Fruit fly (Drosophila melanogaster) whole organism, embryonic: ENCODE results near the gene FipoQ.

ENCODE experiments used
- B-H1 ChIP-seq: fragments of 200-800 bp; sonication (Bioruptor generic); IDR thresholded peaks from 3 replicates; pipeline ENCODE4 v1.3.6; 2022; ENCODE audit warnings: missing biosample characterization, missing genetic modification characterization
- Bdp1 ChIP-seq: fragments of 200-800 bp; sonication (Bioruptor generic); optimal IDR thresholded peaks from 3 replicates; lab custom pipeline; 2016; ENCODE audit warnings: missing biosample characterization, missing genetic modification characterization
- Blimp-1 ChIP-seq: fragments of 200-800 bp; sonication (Bioruptor generic); optimal IDR thresholded peaks from 3 replicates; lab custom pipeline; 2018; ENCODE audit warnings: missing biosample characterization, missing genetic modification characterization, mild to moderate bottlenecking, moderate library complexity, missing genetic modification reagents
- CG11560 ChIP-seq: fragments of 200-800 bp; sonication (Bioruptor generic); IDR thresholded peaks from 3 replicates; pipeline ENCODE4 v1.3.6; 2022; ENCODE audit warnings: missing biosample characterization, missing genetic modification characterization
- CG12219 ChIP-seq: fragments of 200-800 bp; sonication (Bioruptor generic); optimal IDR thresholded peaks from 3 replicates; lab custom pipeline; 2018; ENCODE audit warnings: missing biosample characterization, mild to moderate bottlenecking, missing genetic modification characterization
- CG12299 ChIP-seq: fragments of 200-800 bp; sonication (Bioruptor generic); optimal IDR thresholded peaks from 2 replicates; lab custom pipeline; 2018; ENCODE audit warnings: missing biosample characterization, mild to moderate bottlenecking, missing genetic modification characterization
- CG15479 ChIP-seq: fragments of 200-800 bp; sonication (Bioruptor generic); optimal IDR thresholded peaks from 3 replicates; lab custom pipeline; 2019; ENCODE audit warnings: missing biosample characterization, mild to moderate bottlenecking, missing genetic modification characterization, moderate library complexity
- CG15514 ChIP-seq: fragments of 200-800 bp; sonication (Bioruptor generic); optimal IDR thresholded peaks from 3 replicates; lab custom pipeline; 2017; ENCODE audit warnings: missing biosample characterization, missing genetic modification characterization, mild to moderate bottlenecking, moderate library complexity, missing genetic modification reagents
- CG1647 ChIP-seq: fragments of 200-800 bp; sonication (Bioruptor generic); optimal IDR thresholded peaks from 3 replicates; lab custom pipeline; 2016; ENCODE audit warnings: missing biosample characterization, missing genetic modification characterization
- CG18476 ChIP-seq: fragments of 200-800 bp; sonication (Bioruptor generic); optimal IDR thresholded peaks from 2 replicates; lab custom pipeline; 2016; ENCODE audit warnings: missing biosample characterization, mild to moderate bottlenecking, missing genetic modification characterization
- CG31441 ChIP-seq: fragments of 200-800 bp; sonication (Bioruptor generic); IDR thresholded peaks from 2 replicates; pipeline ENCODE4 v1.3.6; 2022; ENCODE audit warnings: missing biosample characterization, missing genetic modification characterization
- CG3163 ChIP-seq: fragments of 200-800 bp; sonication (Bioruptor generic); optimal IDR thresholded peaks from 3 replicates; lab custom pipeline; 2016; ENCODE audit warnings: missing biosample characterization, missing genetic modification characterization
- CG33213 ChIP-seq: fragments of 200-800 bp; sonication (Bioruptor generic); optimal IDR thresholded peaks from 3 replicates; lab custom pipeline; 2016; ENCODE audit warnings: missing biosample characterization, missing genetic modification characterization
- CG3726 ChIP-seq: fragments of 200-800 bp; sonication (Bioruptor generic); IDR thresholded peaks from 3 replicates; pipeline ENCODE4, ENCODE4 v1.3.6; 2022; ENCODE audit warnings: missing biosample characterization, missing genetic modification characterization
- CG5245 ChIP-seq: fragments of 200-800 bp; sonication (Bioruptor generic); optimal IDR thresholded peaks from 3 replicates; lab custom pipeline; 2016; ENCODE audit warnings: missing biosample characterization, missing genetic modification characterization
- CG7556 ChIP-seq: fragments of 200-800 bp; sonication (Bioruptor generic); optimal IDR thresholded peaks from 2 replicates; lab custom pipeline; 2017; ENCODE audit warnings: missing biosample characterization, mild to moderate bottlenecking, missing genetic modification characterization
- CG7745 ChIP-seq: fragments of 200-800 bp; sonication (Bioruptor generic); optimal IDR thresholded peaks from 2 replicates; lab custom pipeline; 2018; ENCODE audit warnings: missing biosample characterization, mild to moderate bottlenecking, missing genetic modification characterization, moderate library complexity
- CG8924 ChIP-seq: fragments of 200-800 bp; optimal IDR thresholded peaks from 3 replicates; lab custom pipeline; 2019; ENCODE audit warnings: missing biosample characterization, mild to moderate bottlenecking, missing genetic modification characterization, moderate library complexity
- CG9437 ChIP-seq: fragments of 200-800 bp; sonication (Bioruptor generic); optimal IDR thresholded peaks from 2 replicates; lab custom pipeline; 2018; ENCODE audit warnings: missing biosample characterization, mild to moderate bottlenecking, missing genetic modification characterization
- Camta ChIP-seq: fragments of 200-800 bp; sonication (Bioruptor generic); optimal IDR thresholded peaks from 2 replicates; lab custom pipeline; 2016; ENCODE audit warnings: missing biosample characterization, missing genetic modification characterization
- Doc2 ChIP-seq: fragments of 200-800 bp; sonication (Bioruptor generic); IDR thresholded peaks from 2 replicates; pipeline ENCODE4 v1.3.6; 2022; ENCODE audit warnings: missing biosample characterization, missing genetic modification characterization
- Gsc ChIP-seq: fragments of 200-800 bp; sonication (Bioruptor generic); IDR thresholded peaks from 2 replicates; pipeline ENCODE4 v1.3.6; 2022; ENCODE audit warnings: missing biosample characterization, missing genetic modification characterization
- H15 ChIP-seq: fragments of 200-800 bp; sonication (Bioruptor generic); IDR thresholded peaks from 3 replicates; pipeline ENCODE4 v1.3.6; 2022; ENCODE audit warnings: missing biosample characterization, missing genetic modification characterization
- Hr39 ChIP-seq: fragments of >200 bp; optimal IDR thresholded peaks from 2 replicates; lab custom pipeline; 2017
- Hr78 ChIP-seq, 2 experiments: fragments of 200-800 bp in 1 of 2; fragments of >200 bp in 1 of 2; sonication (Bioruptor generic) in 1 of 2; optimal IDR thresholded peaks; 2 replicates each; lab custom pipeline; 2017 to 2019; ENCODE audit warnings: missing biosample characterization in 2 of 2, missing genetic modification characterization in 2 of 2, mild to moderate bottlenecking in 1 of 2, moderate library complexity in 1 of 2
- Jarid2 ChIP-seq: fragments of 200-800 bp; sonication (Bioruptor generic); optimal IDR thresholded peaks from 3 replicates; lab custom pipeline; 2017; ENCODE audit warnings: mild to moderate bottlenecking, missing biosample characterization, missing genetic modification reagents, missing genetic modification characterization
- MBD-R2 ChIP-seq: fragments of 200-800 bp; sonication (Bioruptor generic); IDR thresholded peaks from 2 replicates; pipeline ENCODE4 v1.3.6; 2022; ENCODE audit warnings: missing biosample characterization, missing genetic modification characterization
- Med ChIP-seq: fragments of 200-800 bp; sonication (Bioruptor generic); peaks from one replicate; lab custom pipeline; 2016; ENCODE audit warnings: missing biosample characterization, missing genetic modification characterization, mild to moderate bottlenecking, inconsistent platforms, moderate library complexity
- Optix ChIP-seq: fragments of 200-800 bp; sonication (Bioruptor generic); IDR thresholded peaks from 3 replicates; pipeline ENCODE4 v1.3.6; 2022; ENCODE audit warnings: missing biosample characterization, missing genetic modification characterization
- Sox100B ChIP-seq: fragments of 200-800 bp; sonication (Bioruptor generic); optimal IDR thresholded peaks from 3 replicates; lab custom pipeline; 2018; ENCODE audit warnings: missing biosample characterization, mild to moderate bottlenecking, missing genetic modification characterization
- Taf1 ChIP-seq: fragments of 200-800 bp; sonication (Bioruptor generic); IDR thresholded peaks from 2 replicates; pipeline ENCODE4 v1.3.6; 2022; ENCODE audit warnings: missing biosample characterization, missing genetic modification characterization
- Tbp ChIP-seq: fragments of >200 bp; optimal IDR thresholded peaks from 2 replicates; lab custom pipeline; 2018; ENCODE audit warnings: missing biosample characterization, missing genetic modification characterization
- Xrp1 ChIP-seq: fragments of 200-800 bp; sonication (Bioruptor generic); IDR thresholded peaks from 2 replicates; pipeline ENCODE4 v1.3.6; 2022; ENCODE audit warnings: missing biosample characterization, missing genetic modification characterization
- az2 ChIP-seq: fragments of 200-800 bp; sonication (Bioruptor generic); optimal IDR thresholded peaks from 3 replicates; lab custom pipeline; 2016; ENCODE audit warnings: missing biosample characterization, missing genetic modification characterization
- br ChIP-seq: fragments of >200 bp; optimal IDR thresholded peaks from 2 replicates; lab custom pipeline; 2017
- chn ChIP-seq: fragments of 200-800 bp; sonication (Bioruptor generic); optimal IDR thresholded peaks from 2 replicates; lab custom pipeline; 2016; ENCODE audit warnings: missing biosample characterization, missing genetic modification characterization
- dan ChIP-seq: fragments of 200-800 bp; sonication (Bioruptor generic); IDR thresholded peaks from 2 replicates; pipeline ENCODE4 v1.3.6; 2022; ENCODE audit warnings: missing biosample characterization, missing genetic modification characterization
- danr ChIP-seq: fragments of 200-800 bp; sonication (Bioruptor generic); IDR thresholded peaks from 2 replicates; pipeline ENCODE4 v1.3.6; 2022; ENCODE audit warnings: missing biosample characterization, missing genetic modification characterization
- fd64A ChIP-seq: fragments of 200-800 bp; sonication (Bioruptor generic); optimal IDR thresholded peaks from 3 replicates; lab custom pipeline; 2018; ENCODE audit warnings: missing biosample characterization, mild to moderate bottlenecking, missing genetic modification characterization
- grau ChIP-seq: fragments of 200-800 bp; optimal IDR thresholded peaks from 3 replicates; lab custom pipeline; 2019; ENCODE audit warnings: missing biosample characterization, mild to moderate bottlenecking, missing genetic modification characterization, moderate library complexity
- gsb ChIP-seq: fragments of 200-800 bp; sonication (Bioruptor generic); IDR thresholded peaks from 2 replicates; pipeline ENCODE4 v1.3.6; 2022; ENCODE audit warnings: missing biosample characterization, missing genetic modification characterization
- inv ChIP-seq: fragments of 200-800 bp; sonication (Bioruptor generic); IDR thresholded peaks from 2 replicates; pipeline ENCODE4 v1.3.6; 2022; ENCODE audit warnings: missing biosample characterization, missing genetic modification characterization; ENCODE audit not compliant: partially characterized antibody
- lab ChIP-seq: fragments of 200-800 bp; sonication (Bioruptor generic); optimal IDR thresholded peaks from 3 replicates; lab custom pipeline; 2017; ENCODE audit warnings: missing biosample characterization, missing genetic modification characterization, mild to moderate bottlenecking, moderate library complexity, missing genetic modification reagents
- lbe ChIP-seq: fragments of 200-800 bp; sonication (Bioruptor generic); optimal IDR thresholded peaks from 2 replicates; lab custom pipeline; 2016; ENCODE audit warnings: missing biosample characterization, mild to moderate bottlenecking, missing genetic modification characterization
- nom ChIP-seq: fragments of 200-800 bp; sonication (Bioruptor generic); optimal IDR thresholded peaks from 2 replicates; lab custom pipeline; 2017; ENCODE audit warnings: missing biosample characterization, missing genetic modification characterization, mild to moderate bottlenecking, moderate library complexity, missing genetic modification reagents
- oc ChIP-seq: fragments of 200-800 bp; sonication (Bioruptor generic); optimal IDR thresholded peaks from 2 replicates; lab custom pipeline; 2018; ENCODE audit warnings: missing biosample characterization, mild to moderate bottlenecking, missing genetic modification characterization, moderate library complexity
- rib ChIP-seq: fragments of 200-800 bp; sonication (Bioruptor generic); IDR thresholded peaks from 2 replicates; pipeline ENCODE4 v1.3.6; 2022; ENCODE audit warnings: missing biosample characterization, missing genetic modification characterization
- sim ChIP-seq: fragments of 200-800 bp; sonication (Bioruptor generic); IDR thresholded peaks from 2 replicates; pipeline ENCODE4 v1.3.6; 2022; ENCODE audit warnings: missing biosample characterization, missing genetic modification characterization
- tup ChIP-seq: fragments of 200-800 bp; sonication (Bioruptor generic); optimal IDR thresholded peaks from 2 replicates; lab custom pipeline; 2016; ENCODE audit warnings: missing biosample characterization, mild to moderate bottlenecking, missing genetic modification characterization, moderate library complexity
- unpg ChIP-seq: fragments of 200-800 bp; sonication (Bioruptor generic); optimal IDR thresholded peaks from 3 replicates; lab custom pipeline; 2018; ENCODE audit warnings: missing biosample characterization, mild to moderate bottlenecking, missing genetic modification characterization, moderate library complexity
- usp ChIP-seq: fragments of >200 bp; optimal IDR thresholded peaks from 2 replicates; lab custom pipeline; 2017; ENCODE audit warnings: missing biosample characterization, missing genetic modification characterization
- wor ChIP-seq: fragments of 200-800 bp; sonication (Bioruptor generic); IDR thresholded peaks from 2 replicates; pipeline ENCODE4 v1.3.6; 2022; ENCODE audit warnings: missing biosample characterization, missing genetic modification characterization

Gene FipoQ

DNA sequence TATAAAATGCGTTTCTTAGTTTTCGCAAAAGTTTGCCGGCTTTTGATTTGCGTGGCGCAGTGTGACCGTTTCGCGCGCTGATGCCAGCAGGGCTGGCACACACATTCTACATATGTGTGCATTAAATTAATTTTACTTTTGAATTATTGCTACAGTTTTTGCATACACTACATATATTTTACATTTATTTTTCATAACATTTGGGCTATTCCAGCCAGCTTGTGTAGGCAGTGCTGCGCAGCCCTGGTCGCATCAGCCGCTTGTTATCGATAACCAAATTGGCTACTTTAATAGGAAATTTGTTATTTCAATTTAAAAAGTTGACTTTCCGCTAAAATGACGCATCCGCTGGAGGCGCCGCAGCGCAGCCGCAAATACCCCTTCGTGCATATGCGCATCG is 5.4 kb upstream of the FipoQ start, which contains the start of the genes CG2321 and CG2006 (continued):
- TF ChIP-seq Tbp (GFP tag; lab: Kevin White, UChicago) (no peak), grau (peak; percentile 73), br (lab: Kevin White, UChicago) (no peak), lab (peak; percentile 23), CG11560 (tag; lab: Robert Waterston, UW) (no peak), CG7556 (GFP tag; lab: Kevin White, UChicago) (peak; percentile 20), Med (GFP tag; lab: Kevin White, UChicago) (peak; percentile 92), CG15479 (GFP tag; lab: Kevin White, UChicago) (peak; percentile 31), oc (no peak), CG33213 (peak; percentile 65), fd64A (GFP tag; lab: Kevin White, UChicago) (no peak), usp (no peak), lbe (no peak), chn (GFP tag; lab: Kevin White, UChicago) (peak; percentile 55), MBD-R2 (GFP tag; lab: Robert Waterston, UW) (peak; percentile 99), CG12299 (tag; lab: Kevin White, UChicago) (peak; percentile 41), CG3726 (GFP tag; lab: Robert Waterston, UW) (no peak), sim (no peak), Hr39 (lab: Kevin White, UChicago) (no peak), Taf1 (no peak), rib (GFP tag; lab: Robert Waterston, UW) (peak; percentile 92), danr (GFP tag; lab: Robert Waterston, UW) (0 out of 2 replicates have a peak, but pooled peaks have one; percentile 34), Xrp1 (GFP tag; lab: Robert Waterston, UW) (peak; percentile 79), B-H1 (GFP tag; lab: Robert Waterston, UW) (peak; percentile 20; the same call in 1 of the 3 replicates), Jarid2 (no peak), unpg (GFP tag; lab: Kevin White, UChicago) (no peak), CG18476 (GFP tag; lab: Kevin White, UChicago) (peak; percentile 7), Gsc (GFP tag; lab: Robert Waterston, UW) (no peak), Blimp-1 (GFP tag; lab: Kevin White, UChicago) (no peak), CG9437 (GFP tag; lab: Kevin White, UChicago) (no peak), H15 (GFP tag; lab: Robert Waterston, UW) (peak; percentile 66; the same call in 2 of the 3 replicates), az2 (GFP tag; lab: Kevin White, UChicago) (peak; percentile 40), Bdp1 (GFP tag; lab: Kevin White, UChicago) (peak; percentile 24), Camta (GFP tag; lab: Kevin White, UChicago) (peak; percentile 19), CG12219 (no peak), wor (GFP tag; lab: Robert Waterston, UW) (no peak), Doc2 (GFP tag; lab: Robert Waterston, UW) (no peak), CG8924 (tag; lab: Kevin White, UChicago) (peak; percentile 20), Sox100B (GFP tag; lab: Kevin White, UChicago) (no peak), dan (GFP tag; lab: Robert Waterston, UW) (0 out of 2 replicates have a peak, but pooled peaks have one; percentile 45), CG7745 (tag; lab: Kevin White, UChicago) (no peak), gsb (GFP tag; lab: Robert Waterston, UW) (no peak; the same call in 1 of the 2 replicates), nom (peak; percentile 14), CG5245 (GFP tag; lab: Kevin White, UChicago) (no peak), tup (GFP tag; lab: Kevin White, UChicago) (no peak), Hr78 (GFP tag; optimal IDR thresholded peaks at IDR 0.05; lab: Kevin White, UChicago) (no peak), CG3163 (GFP tag; lab: Kevin White, UChicago) (no peak), Optix (GFP tag; lab: Robert Waterston, UW) (no peak), CG1647 (peak; percentile 29), inv (GFP tag; lab: Robert Waterston, UW) (peak; percentile 45), CG31441 (GFP tag; lab: Robert Waterston, UW) (no peak; the same call in 1 of the 2 replicates), CG15514 (GFP tag; lab: Kevin White, UChicago) (peak; percentile 89)
